Fruit fly (Drosophila melanogaster) whole organism, embryonic: ENCODE measurements around the gene Cnot4.

ENCODE experiments used
- BEAF-32 ChIP-seq: fragments of 200-800 bp; sonication (Bioruptor generic); optimal IDR thresholded peaks from 3 replicates; lab custom pipeline; 2017; ENCODE audit warnings: missing biosample characterization, missing genetic modification characterization, mild to moderate bottlenecking, moderate library complexity, missing genetic modification reagents
- CG10431 ChIP-seq: fragments of 200-800 bp; sonication (Bioruptor generic); optimal IDR thresholded peaks from 3 replicates; lab custom pipeline; 2018; ENCODE audit warnings: missing biosample characterization, mild to moderate bottlenecking, missing genetic modification characterization
- CG1233 ChIP-seq: fragments of 200-800 bp; sonication (Bioruptor generic); optimal IDR thresholded peaks from 4 replicates; lab custom pipeline; 2018; ENCODE audit warnings: missing biosample characterization, mild to moderate bottlenecking, missing genetic modification characterization
- CG14014 ChIP-seq: fragments of 200-800 bp; sonication (Bioruptor generic); IDR thresholded peaks from 2 replicates; pipeline ENCODE4 v1.3.6; 2022; ENCODE audit warnings: missing biosample characterization, missing genetic modification characterization
- CG15696 ChIP-seq: fragments of 200-800 bp; sonication (Bioruptor generic); optimal IDR thresholded peaks from 2 replicates; lab custom pipeline; 2019; ENCODE audit warnings: missing biosample characterization, mild to moderate bottlenecking, missing genetic modification characterization, moderate library complexity
- CG1602 ChIP-seq: fragments of 200-800 bp; sonication (Bioruptor generic); optimal IDR thresholded peaks from 3 replicates; lab custom pipeline; 2016; ENCODE audit warnings: missing biosample characterization, missing genetic modification characterization
- CG1603 ChIP-seq: fragments of 200-800 bp; sonication (Bioruptor generic); optimal IDR thresholded peaks from 2 replicates; lab custom pipeline; 2019; ENCODE audit warnings: missing biosample characterization, mild to moderate bottlenecking, missing genetic modification characterization, moderate library complexity
- CG17359 ChIP-seq: fragments of 200-800 bp; sonication (Bioruptor generic); optimal IDR thresholded peaks from 3 replicates; lab custom pipeline; 2018; ENCODE audit warnings: missing biosample characterization, mild to moderate bottlenecking, missing genetic modification characterization, moderate library complexity
- CG17912 ChIP-seq: fragments of 200-800 bp; sonication (Bioruptor generic); optimal IDR thresholded peaks from 2 replicates; lab custom pipeline; 2018; ENCODE audit warnings: missing biosample characterization, mild to moderate bottlenecking, missing genetic modification characterization
- CG1792 ChIP-seq: fragments of 200-800 bp; sonication (Bioruptor generic); optimal IDR thresholded peaks from 2 replicates; lab custom pipeline; 2016; ENCODE audit warnings: missing biosample characterization, missing genetic modification characterization
- CG1832 ChIP-seq: fragments of 200-800 bp; sonication (Bioruptor generic); optimal IDR thresholded peaks from 2 replicates; lab custom pipeline; 2017; ENCODE audit warnings: missing biosample characterization, mild to moderate bottlenecking, missing genetic modification characterization, inconsistent platforms
- CG2129 ChIP-seq: fragments of 200-800 bp; sonication (Bioruptor generic); IDR thresholded peaks from 2 replicates; pipeline ENCODE4 v1.3.6; 2022; ENCODE audit warnings: missing biosample characterization, missing genetic modification characterization; ENCODE audit not compliant: partially characterized antibody
- CG2678 ChIP-seq: fragments of 200-800 bp; sonication (Bioruptor generic); optimal IDR thresholded peaks from 3 replicates; lab custom pipeline; 2019; ENCODE audit warnings: missing biosample characterization, mild to moderate bottlenecking, missing genetic modification characterization, moderate library complexity
- CG30403 ChIP-seq: fragments of 200-800 bp; sonication (Bioruptor generic); optimal IDR thresholded peaks from 3 replicates; lab custom pipeline; 2016; ENCODE audit warnings: missing biosample characterization, missing genetic modification characterization
- CG31441 ChIP-seq: fragments of 200-800 bp; sonication (Bioruptor generic); IDR thresholded peaks from 2 replicates; pipeline ENCODE4 v1.3.6; 2022; ENCODE audit warnings: missing biosample characterization, missing genetic modification characterization
- CG4282 ChIP-seq: fragments of 200-800 bp; sonication (Bioruptor generic); optimal IDR thresholded peaks from 2 replicates; lab custom pipeline; 2016; ENCODE audit warnings: missing biosample characterization, missing genetic modification characterization
- CG4360 ChIP-seq: fragments of 200-800 bp; sonication (Bioruptor generic); IDR thresholded peaks from 2 replicates; pipeline ENCODE4 v1.3.6; 2022; ENCODE audit warnings: missing biosample characterization, missing genetic modification characterization
- CG4707 ChIP-seq: fragments of 200-800 bp; sonication (Bioruptor generic); optimal IDR thresholded peaks from 2 replicates; lab custom pipeline; 2018; ENCODE audit warnings: missing biosample characterization, mild to moderate bottlenecking, missing genetic modification characterization, moderate library complexity
- CG4820 ChIP-seq: fragments of 200-800 bp; sonication (Bioruptor generic); optimal IDR thresholded peaks from 3 replicates; lab custom pipeline; 2016; ENCODE audit warnings: missing biosample characterization, missing genetic modification characterization
- CG6654 ChIP-seq: fragments of 200-800 bp; sonication (Bioruptor generic); optimal IDR thresholded peaks from 2 replicates; lab custom pipeline; 2017; ENCODE audit warnings: missing biosample characterization, mild to moderate bottlenecking, missing genetic modification characterization
- CG7786 ChIP-seq: fragments of 200-800 bp; sonication (Bioruptor generic); optimal IDR thresholded peaks from 2 replicates; lab custom pipeline; 2016; ENCODE audit warnings: missing biosample characterization, missing genetic modification characterization
- CG7963 ChIP-seq: fragments of 200-800 bp; sonication (Bioruptor generic); IDR thresholded peaks from 3 replicates; pipeline ENCODE4 v1.3.6; 2022; ENCODE audit warnings: missing biosample characterization, missing genetic modification characterization; ENCODE audit not compliant: partially characterized antibody
- Dek ChIP-seq: fragments of 200-800 bp; sonication (Bioruptor generic); optimal IDR thresholded peaks from 3 replicates; lab custom pipeline; 2019; ENCODE audit warnings: missing biosample characterization, mild to moderate bottlenecking, missing genetic modification characterization, moderate library complexity
- Ets97D ChIP-seq: fragments of 200-800 bp; sonication (Bioruptor generic); optimal IDR thresholded peaks from 3 replicates; lab custom pipeline; 2016; ENCODE audit warnings: missing biosample characterization, missing genetic modification characterization
- Hr78 ChIP-seq, 2 experiments: fragments of 200-800 bp in 1 of 2; fragments of >200 bp in 1 of 2; sonication (Bioruptor generic) in 1 of 2; optimal IDR thresholded peaks; 2 replicates each; lab custom pipeline; 2017 to 2019; ENCODE audit warnings: missing biosample characterization in 2 of 2, missing genetic modification characterization in 2 of 2, mild to moderate bottlenecking in 1 of 2, moderate library complexity in 1 of 2
- Lhr ChIP-seq: fragments of 200-800 bp; sonication (Bioruptor generic); optimal IDR thresholded peaks from 3 replicates; lab custom pipeline; 2017; ENCODE audit warnings: mild to moderate bottlenecking, missing biosample characterization, missing genetic modification reagents, missing genetic modification characterization
- NfI ChIP-seq: fragments of 200-800 bp; sonication (Bioruptor generic); optimal IDR thresholded peaks from 3 replicates; lab custom pipeline; 2018; ENCODE audit warnings: missing biosample characterization, mild to moderate bottlenecking, missing genetic modification characterization, moderate library complexity
- Side ChIP-seq: fragments of 200-800 bp; sonication (Bioruptor generic); optimal IDR thresholded peaks from 2 replicates; lab custom pipeline; 2016; ENCODE audit warnings: missing biosample characterization, missing genetic modification characterization
- Sry-β ChIP-seq: fragments of 200-800 bp; sonication (Bioruptor generic); optimal IDR thresholded peaks from 2 replicates; lab custom pipeline; 2018; ENCODE audit warnings: missing biosample characterization, mild to moderate bottlenecking, missing genetic modification characterization, moderate library complexity
- Ssrp ChIP-seq: fragments of 200-800 bp; sonication (Bioruptor generic); optimal IDR thresholded peaks from 2 replicates; lab custom pipeline; 2018; ENCODE audit warnings: missing biosample characterization, mild to moderate bottlenecking, missing genetic modification characterization, moderate library complexity
- TFAM ChIP-seq: fragments of 200-800 bp; sonication (Bioruptor generic); optimal IDR thresholded peaks from 2 replicates; lab custom pipeline; 2017; ENCODE audit warnings: missing biosample characterization, missing genetic modification characterization, inconsistent platforms
- Usf ChIP-seq: fragments of 200-800 bp; sonication (Bioruptor generic); optimal IDR thresholded peaks from 2 replicates; lab custom pipeline; 2017; ENCODE audit warnings: missing genotype, missing biosample characterization, missing genetic modification characterization
- ab ChIP-seq: fragments of 200-800 bp; sonication (Bioruptor generic); optimal IDR thresholded peaks from 2 replicates; lab custom pipeline; 2016; ENCODE audit warnings: missing biosample characterization, missing genetic modification characterization
- disco-r ChIP-seq: fragments of 200-800 bp; sonication (Bioruptor generic); optimal IDR thresholded peaks from 2 replicates; lab custom pipeline; 2016; ENCODE audit warnings: missing biosample characterization, missing genetic modification characterization
- dpn ChIP-seq, 2 experiments: fragments of 200-800 bp; sonication (Bioruptor generic); optimal IDR thresholded peaks; 3 replicates each; lab custom pipeline; 2016; ENCODE audit warnings: missing biosample characterization in 2 of 2, missing genetic modification characterization in 2 of 2
- gce ChIP-seq: fragments of 200-800 bp; sonication (Bioruptor generic); IDR thresholded peaks from 3 replicates; pipeline ENCODE4 v1.3.6; 2022; ENCODE audit warnings: missing biosample characterization, missing genetic modification characterization
- gcm ChIP-seq: fragments of 200-800 bp; sonication (Bioruptor generic); optimal IDR thresholded peaks from 2 replicates; lab custom pipeline; 2019; ENCODE audit warnings: missing biosample characterization, mild to moderate bottlenecking, missing genetic modification characterization, moderate library complexity
- ind ChIP-seq: fragments of 200-800 bp; sonication (Bioruptor generic); optimal IDR thresholded peaks from 3 replicates; lab custom pipeline; 2016; ENCODE audit warnings: missing biosample characterization, missing genetic modification characterization
- nmo ChIP-seq: fragments of 200-800 bp; sonication (Bioruptor generic); optimal IDR thresholded peaks from 2 replicates; lab custom pipeline; 2018; ENCODE audit warnings: missing biosample characterization, mild to moderate bottlenecking, missing genetic modification characterization, moderate library complexity
- otp ChIP-seq: fragments of 200-800 bp; sonication (Bioruptor generic); IDR thresholded peaks from 3 replicates; pipeline ENCODE4, ENCODE4 v1.3.6; 2022; ENCODE audit warnings: missing biosample characterization, missing genetic modification characterization
- pfk ChIP-seq: fragments of 200-800 bp; sonication (Bioruptor generic); optimal IDR thresholded peaks from 2 replicates; lab custom pipeline; 2018; ENCODE audit warnings: missing biosample characterization, mild to moderate bottlenecking, missing genetic modification characterization, moderate library complexity
- pros ChIP-seq: fragments of 200-800 bp; sonication (Bioruptor generic); optimal IDR thresholded peaks from 3 replicates; lab custom pipeline; 2019; ENCODE audit warnings: missing biosample characterization, mild to moderate bottlenecking, missing genetic modification characterization, moderate library complexity
- stwl ChIP-seq: fragments of 200-800 bp; sonication (Bioruptor generic); optimal IDR thresholded peaks from 3 replicates; lab custom pipeline; 2018; ENCODE audit warnings: missing biosample characterization, mild to moderate bottlenecking, missing genetic modification characterization, moderate library complexity
- tup ChIP-seq: fragments of 200-800 bp; sonication (Bioruptor generic); optimal IDR thresholded peaks from 2 replicates; lab custom pipeline; 2016; ENCODE audit warnings: missing biosample characterization, mild to moderate bottlenecking, missing genetic modification characterization, moderate library complexity
- vfl ChIP-seq: fragments of 200-800 bp; sonication (Bioruptor generic); optimal IDR thresholded peaks from 2 replicates; lab custom pipeline; 2016; ENCODE audit warnings: missing biosample characterization, missing genetic modification characterization
- vnd ChIP-seq: fragments of 200-800 bp; sonication (Bioruptor generic); IDR thresholded peaks from 3 replicates; pipeline ENCODE4 v1.3.6; 2022; ENCODE audit warnings: missing biosample characterization, missing genetic modification characterization; ENCODE audit not compliant: partially characterized antibody
- z ChIP-seq: fragments of 200-800 bp; sonication (Bioruptor generic); IDR thresholded peaks from 3 replicates; pipeline ENCODE4 v1.3.6; 2022; ENCODE audit warnings: missing biosample characterization, missing genetic modification characterization

The Cnot4 gene

DNA sequence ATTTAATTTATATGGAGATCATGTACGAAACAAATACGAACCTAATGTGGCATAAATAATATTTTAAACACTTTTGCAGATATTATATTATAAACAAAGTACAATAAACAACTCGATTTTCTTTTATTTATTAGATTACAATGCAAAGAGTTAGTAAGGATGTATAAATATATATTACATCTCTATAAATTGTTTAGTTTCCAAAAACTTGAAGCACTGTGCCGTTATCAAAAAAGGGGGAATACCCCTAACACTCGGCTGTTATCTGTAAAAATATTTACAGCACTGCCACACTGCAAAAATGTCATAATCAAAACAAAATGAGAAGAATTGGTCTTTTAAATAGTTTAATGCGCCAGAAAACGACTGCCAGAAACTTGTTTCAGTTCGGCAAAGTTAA lies 32.0 kb downstream of the Cnot4 start, which contains the start of gene CG5188 (continued):
- TF ChIP-seq nmo (GFP tag; lab: Kevin White, UChicago), result peak; percentile 57
- peak; percentile 12 for TF ChIP-seq BEAF-32 (GFP tag; lab: Kevin White, UChicago)
- peak; percentile 26 for TF ChIP-seq Ssrp (tag; lab: Kevin White, UChicago)
- TF ChIP-seq TFAM, result no peak
- TF ChIP-seq CG1602 (GFP tag; lab: Kevin White, UChicago), result peak; percentile 45
- no peak for TF ChIP-seq Ets97D
- peak; percentile 64 for TF ChIP-seq CG31441 (GFP tag; lab: Robert Waterston, UW)
- TF ChIP-seq Hr78 (GFP tag; optimal IDR thresholded peaks at IDR 0.05; lab: Kevin White, UChicago), result no peak
- 0 out of 3 replicates have a peak, but pooled peaks have one; percentile 48 for TF ChIP-seq gce (GFP tag; lab: Robert Waterston, UW)
- peak; percentile 28 for TF ChIP-seq vfl
- peak; percentile 67 for TF ChIP-seq CG2678 (tag; lab: Kevin White, UChicago)
- no peak for TF ChIP-seq CG2129 (GFP tag; lab: Robert Waterston, UW)
- TF ChIP-seq disco-r (GFP tag; lab: Kevin White, UChicago), result no peak
- no peak for TF ChIP-seq pfk (GFP tag; lab: Kevin White, UChicago)

DNA sequence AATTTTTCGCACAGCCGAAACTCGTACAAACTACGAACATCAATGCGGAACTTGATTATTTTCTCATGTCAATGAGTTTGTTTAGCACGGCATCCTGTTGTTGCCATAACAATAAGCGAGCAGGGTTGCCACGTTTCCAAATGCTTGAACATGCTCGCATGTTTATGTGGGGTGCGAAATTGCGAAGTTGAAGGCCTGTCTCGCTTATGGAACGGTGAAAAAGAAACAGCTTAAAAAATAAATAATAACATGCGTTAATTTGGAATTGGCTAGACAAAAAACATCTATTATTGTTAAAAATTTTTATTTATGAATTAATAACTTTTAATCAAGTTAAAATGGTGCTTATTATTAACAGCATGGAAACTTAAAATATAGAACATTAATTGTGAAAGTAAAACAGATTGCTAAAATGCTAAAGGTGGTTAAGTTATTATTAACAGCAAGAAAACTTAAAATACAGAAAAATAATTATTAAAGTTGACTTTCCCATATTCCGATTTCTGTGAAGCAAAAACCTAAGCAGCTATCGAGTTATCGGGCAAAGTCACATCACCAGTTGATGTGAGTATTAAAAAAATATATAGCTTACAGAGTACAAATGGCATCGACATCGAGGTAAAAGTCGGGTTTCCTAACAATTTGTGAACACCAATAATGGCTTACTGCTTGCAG lies 34.4 kb downstream of the Cnot4 start, which contains the start of the genes Bug22 and TfIIB:
Bug22 (minus strand) TSS at position 117 of the 675 bp plus-strand sequence.
TfIIB (plus strand) TSS at position 537 of the 675 bp plus-strand sequence.
- peak; percentile 68 for TF ChIP-seq CG17359 (tag; lab: Kevin White, UChicago)
- no peak for TF ChIP-seq ab (GFP tag; lab: Kevin White, UChicago)
- no peak for TF ChIP-seq gcm (GFP tag; lab: Kevin White, UChicago)
- peak; percentile 99 for TF ChIP-seq CG4820 (GFP tag; lab: Kevin White, UChicago)
- peak; percentile 26 for TF ChIP-seq Lhr
- TF ChIP-seq pros, result no peak
- no peak for TF ChIP-seq z
- peak; percentile 56 for TF ChIP-seq CG15696 (tag; lab: Kevin White, UChicago)
- TF ChIP-seq Side, result peak; percentile 37
- TF ChIP-seq CG1603, result peak; percentile 99
- TF ChIP-seq stwl, result peak; percentile 64
- TF ChIP-seq CG17912, result peak; percentile 32
- TF ChIP-seq CG10431 (GFP tag; lab: Kevin White, UChicago), result peak; percentile 18
- TF ChIP-seq dpn (GFP tag; optimal IDR thresholded peaks at IDR 0.05; lab: Kevin White, UChicago), result peak; percentile 46 to 84
- TF ChIP-seq otp (GFP tag; lab: Robert Waterston, UW), result peak; percentile 78; the same call in 2 of the 3 replicates
- TF ChIP-seq Sry-β (GFP tag; lab: Kevin White, UChicago), result peak; percentile 8
- no peak for TF ChIP-seq CG2129 (GFP tag; lab: Robert Waterston, UW)
- peak; percentile 88 for TF ChIP-seq CG30403 (GFP tag; lab: Kevin White, UChicago)
- TF ChIP-seq NfI (GFP tag; lab: Kevin White, UChicago), result peak; percentile 82
- no peak for TF ChIP-seq CG1832
- peak; percentile 50 for TF ChIP-seq CG1792 (GFP tag; lab: Kevin White, UChicago)
- TF ChIP-seq Usf (GFP tag; lab: Kevin White, UChicago), result no peak
- TF ChIP-seq Ssrp (tag; lab: Kevin White, UChicago), result peak; percentile 58
- TF ChIP-seq CG1233 (GFP tag; lab: Kevin White, UChicago), result peak; percentile 66
- no peak for TF ChIP-seq vnd
- TF ChIP-seq Dek (tag; lab: Kevin White, UChicago), result peak; percentile 76
- peak; percentile 74 for TF ChIP-seq ind (GFP tag; lab: Kevin White, UChicago)
- peak; percentile 61 for TF ChIP-seq tup
- peak; percentile 71 for TF ChIP-seq CG14014 (GFP tag; lab: Robert Waterston, UW)
- no peak for TF ChIP-seq CG6654 (GFP tag; lab: Kevin White, UChicago)
- TF ChIP-seq CG7786 (GFP tag; lab: Kevin White, UChicago), result peak; percentile 66
- peak; percentile 40; the same call in 1 of the 2 replicates for TF ChIP-seq CG4360 (GFP tag; lab: Robert Waterston, UW)
- TF ChIP-seq CG7963 (GFP tag; lab: Robert Waterston, UW), result no peak
- no peak for TF ChIP-seq CG4707 (GFP tag; lab: Kevin White, UChicago)
- peak; percentile 26 for TF ChIP-seq CG4282 (GFP tag; lab: Kevin White, UChicago)
